Fruit fly (Drosophila melanogaster): Measurements from ENCODE around the gene Gagr.

The Gagr gene

DNA sequence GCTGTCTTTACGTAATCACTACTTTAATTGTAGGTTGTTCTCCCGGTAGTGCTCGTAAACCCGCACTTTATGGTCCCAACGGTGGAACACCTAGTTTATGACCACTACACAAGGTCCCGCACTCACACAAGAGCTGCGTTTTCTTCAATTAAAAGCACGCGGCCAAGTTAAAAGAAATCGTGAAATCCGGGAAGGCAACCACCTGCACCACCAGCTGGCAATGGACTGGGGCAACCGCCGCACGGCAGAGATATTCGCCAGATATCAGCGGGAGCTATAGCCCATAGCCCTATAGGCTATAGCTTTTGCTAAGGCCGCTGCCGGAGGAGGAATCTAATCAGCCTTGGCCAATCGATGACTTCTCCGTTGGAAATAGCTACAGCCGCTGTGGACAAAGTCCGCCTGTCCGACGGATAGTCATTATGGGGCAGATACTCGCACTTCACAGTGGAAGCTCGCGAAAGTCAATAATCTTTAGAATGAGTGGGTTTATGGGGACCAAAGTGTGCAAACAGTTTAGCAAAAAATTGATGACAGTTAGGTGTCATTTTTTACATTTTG is 10.2 kb upstream of the Gagr start:
- TF ChIP-seq Awh (GFP tag; IDR thresholded peaks at IDR 0.05) (no peak), Atf3 (GFP tag; optimal IDR thresholded peaks at IDR 0.05) (no peak), C15 (GFP tag; IDR thresholded peaks at IDR 0.05) (no peak), ERR (GFP tag; optimal IDR thresholded peaks at IDR 0.05) (no peak), CG10274 (GFP tag; optimal IDR thresholded peaks at IDR 0.05) (no peak), CG13894 (tag; optimal IDR thresholded peaks at IDR 0.05) (no peak), CG8765 (GFP tag; IDR thresholded peaks at IDR 0.05) (no peak), fd96Cb (tag; optimal IDR thresholded peaks at IDR 0.05) (no peak), gce (GFP tag; IDR thresholded peaks at IDR 0.05) (no peak), CG2678 (tag; optimal IDR thresholded peaks at IDR 0.05) (peak; percentile 3), CG12236 (GFP tag; optimal IDR thresholded peaks at IDR 0.05) (no peak), CG13287 (GFP tag; IDR thresholded peaks at IDR 0.05; ENCODE audit: partially characterized antibody) (no peak), exex (tag; optimal IDR thresholded peaks at IDR 0.05) (peak; percentile 61), Drgx (GFP tag; IDR thresholded peaks at IDR 0.05) (peak; percentile 44; the same call in 1 of the 2 replicates), CG17385 (GFP tag; optimal IDR thresholded peaks at IDR 0.05) (no peak), Dll (GFP tag; IDR thresholded peaks at IDR 0.05; ENCODE audit: partially characterized antibody) (no peak), zfh2 (GFP tag; optimal IDR thresholded peaks at IDR 0.05) (no peak), Hsf (GFP tag; optimal IDR thresholded peaks at IDR 0.05) (no peak), Sin3A (optimal IDR thresholded peaks at IDR 0.05) (no peak), aop (GFP tag; IDR thresholded peaks at IDR 0.05) (no peak), Fer1 (GFP tag; optimal IDR thresholded peaks at IDR 0.05) (no peak), Dref (GFP tag; IDR thresholded peaks at IDR 0.05) (peak; percentile 9; the same call in 1 of the 2 replicates), CG7786 (GFP tag; optimal IDR thresholded peaks at IDR 0.05) (no peak), CG17912 (GFP tag; optimal IDR thresholded peaks at IDR 0.05) (no peak), CG6175 (GFP tag; IDR thresholded peaks at IDR 0.05) (no peak), CG1603 (tag; optimal IDR thresholded peaks at IDR 0.05) (no peak), ro (GFP tag; IDR thresholded peaks at IDR 0.05) (0 out of 2 replicates have a peak, but pooled peaks have one; percentile 11), sug (tag; optimal IDR thresholded peaks at IDR 0.05) (peak; percentile 66), Pdp1 (GFP tag; optimal IDR thresholded peaks at IDR 0.05) (peak in 1 of 2 experiments; percentile 13), stc (GFP tag; IDR thresholded peaks at IDR 0.05) (no peak), grau (tag; optimal IDR thresholded peaks at IDR 0.05) (no peak), CG17829 (tag; optimal IDR thresholded peaks at IDR 0.05) (no peak), CG13424 (tag; optimal IDR thresholded peaks at IDR 0.05) (no peak), CG33213 (GFP tag; optimal IDR thresholded peaks at IDR 0.05) (no peak), Ravus (GFP tag; IDR thresholded peaks at IDR 0.05) (no peak), gt (GFP tag; IDR thresholded peaks at IDR 0.05) (no peak), ac (GFP tag; optimal IDR thresholded peaks at IDR 0.05) (no peak), Med (GFP tag) (peak; percentile 71), CG15479 (GFP tag; optimal IDR thresholded peaks at IDR 0.05) (no peak), CG11093 (GFP tag; IDR thresholded peaks at IDR 0.05) (no peak), ATbp (GFP tag; optimal IDR thresholded peaks at IDR 0.05) (no peak), CG10543 (GFP tag; optimal IDR thresholded peaks at IDR 0.05) (peak; percentile 11), psq (GFP tag; optimal IDR thresholded peaks at IDR 0.05) (no peak), az2 (GFP tag; optimal IDR thresholded peaks at IDR 0.05) (no peak), insv (GFP tag; optimal IDR thresholded peaks at IDR 0.05) (no peak), sens (GFP tag) (peak; percentile 44), HLH54F (GFP tag; optimal IDR thresholded peaks at IDR 0.05) (no peak), Sry-δ (GFP tag; optimal IDR thresholded peaks at IDR 0.05) (no peak), kah (GFP tag; optimal IDR thresholded peaks at IDR 0.05) (peak; percentile 40), Six4 (GFP tag; optimal IDR thresholded peaks at IDR 0.05) (no peak), mirr (GFP tag; optimal IDR thresholded peaks at IDR 0.05) (peak; percentile 27), nom (GFP tag; optimal IDR thresholded peaks at IDR 0.05) (peak; percentile 49)

Data from whole organism, embryonic.